Worm (Caenorhabditis elegans): ENCODE results near the gene ptp-1.
A peak's percentile ranks its signal among the peaks of the same experiment; 100 is the strongest.

ptp-1 gene

DNA sequence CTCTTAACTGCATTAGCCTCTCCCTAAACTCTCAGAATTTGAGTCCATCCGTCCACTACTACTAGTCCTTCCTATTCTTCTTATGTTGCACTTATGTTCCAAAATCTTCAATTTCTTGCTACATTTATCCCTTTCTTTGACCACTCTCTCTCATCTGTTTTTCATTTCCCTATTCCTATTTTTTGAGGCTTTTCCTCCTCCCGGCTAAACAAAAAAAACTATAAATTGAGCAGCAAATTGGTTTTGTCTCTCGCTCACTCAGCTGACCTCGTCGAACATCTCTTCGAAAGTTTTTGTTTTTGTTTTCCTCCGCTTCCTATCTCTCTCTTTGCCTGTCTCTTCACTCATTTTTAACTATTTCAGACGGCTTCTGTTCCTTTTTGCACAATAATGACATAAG lies at the start of gene ptp-1:
Gene ptp-1 (plus strand): TSS at position 358 of the 400 bp plus-strand sequence.
- TF ChIP-seq jun-1 (tag; optimal IDR thresholded peaks at IDR 0.05) = no peak
- peak; percentile 87 for TF ChIP-seq dsc-1 (tag; optimal IDR thresholded peaks at IDR 0.05)
- TF ChIP-seq C16A3.4 (tag; optimal IDR thresholded peaks at IDR 0.05) = no peak
- peak; percentile 62 for TF ChIP-seq fkh-4 (tag; optimal IDR thresholded peaks at IDR 0.05; ENCODE audit: borderline replicate concordance)
- no peak for TF ChIP-seq tlp-1 (tag; optimal IDR thresholded peaks at IDR 0.05)
- TF ChIP-seq lsy-2 (tag; optimal IDR thresholded peaks at IDR 0.05) = no peak
- no peak for TF ChIP-seq isw-1 (GFP tag; IDR thresholded peaks at IDR 0.05)
- no peak for TF ChIP-seq mef-2 (tag; optimal IDR thresholded peaks at IDR 0.05)
- no peak for TF ChIP-seq nhr-90 (tag; optimal IDR thresholded peaks at IDR 0.05; ENCODE audit: poor library complexity)
- TF ChIP-seq ets-5 (GFP tag; IDR thresholded peaks at IDR 0.05) = no peak
- no peak for TF ChIP-seq hlh-4 (tag; optimal IDR thresholded peaks at IDR 0.05)
- no peak for TF ChIP-seq tbx-2 (tag; optimal IDR thresholded peaks at IDR 0.05)
- no peak for TF ChIP-seq lin-35 (GFP tag; optimal IDR thresholded peaks at IDR 0.05)
- no peak for TF ChIP-seq C04F5.9 (tag; optimal IDR thresholded peaks at IDR 0.05)
- no peak for TF ChIP-seq vab-15 (tag; optimal IDR thresholded peaks at IDR 0.05)
- TF ChIP-seq nhr-71 (tag; optimal IDR thresholded peaks at IDR 0.05) = no peak
- TF ChIP-seq mep-1 (tag; optimal IDR thresholded peaks at IDR 0.05) = no peak
- TF ChIP-seq F16B12.6 (tag; optimal IDR thresholded peaks at IDR 0.05) = no peak
- TF ChIP-seq lin-14 (GFP tag; optimal IDR thresholded peaks at IDR 0.05) = peak; percentile 38

DNA sequence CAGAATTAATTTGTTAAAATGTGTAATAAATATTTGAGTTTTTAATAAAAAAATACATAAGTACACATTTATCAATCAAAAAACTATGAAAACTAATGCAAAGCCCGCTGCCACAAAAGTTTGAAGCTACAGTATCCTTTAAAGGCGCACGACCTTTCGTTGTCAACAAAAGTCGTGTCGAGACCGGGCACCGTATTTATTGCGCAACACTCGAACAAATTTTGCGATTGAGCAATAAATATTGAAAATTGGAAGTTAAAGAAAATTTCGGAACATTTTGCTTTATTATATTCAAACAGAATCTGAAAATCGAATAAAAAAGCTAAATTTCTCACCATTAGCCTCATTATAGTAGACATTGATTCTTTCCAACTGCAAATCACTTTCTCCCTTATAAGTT lies 49.4 kb upstream of the ptp-1 start:
- TF ChIP-seq C34B4.2 (tag; optimal IDR thresholded peaks at IDR 0.05) (no peak), unc-86 (tag; optimal IDR thresholded peaks at IDR 0.05) (no peak), aly-2 (tag; optimal IDR thresholded peaks at IDR 0.05) (no peak), lin-15B (tag; optimal IDR thresholded peaks at IDR 0.05) (no peak), nhr-12 (tag; optimal IDR thresholded peaks at IDR 0.05) (no peak), pqm-1 (tag; optimal IDR thresholded peaks at IDR 0.05) (no peak), skn-1 (tag; optimal IDR thresholded peaks at IDR 0.05) (no peak), efl-3 (GFP tag; optimal IDR thresholded peaks at IDR 0.05) (no peak), C04F5.9 (tag; optimal IDR thresholded peaks at IDR 0.05) (no peak), nhr-47 (tag; optimal IDR thresholded peaks at IDR 0.05) (no peak), ceh-88 (GFP tag; IDR thresholded peaks at IDR 0.05) (no peak), egl-27 (tag; optimal IDR thresholded peaks at IDR 0.05) (no peak), ets-5 (GFP tag; IDR thresholded peaks at IDR 0.05) (no peak), nhr-84 (tag; optimal IDR thresholded peaks at IDR 0.05) (no peak), nhr-19 (GFP tag; conservative IDR thresholded peaks at IDR 0.05) (no peak), ces-1 (GFP tag; optimal IDR thresholded peaks at IDR 0.05) (no peak), C16A3.4 (tag; optimal IDR thresholded peaks at IDR 0.05) (no peak)

DNA sequence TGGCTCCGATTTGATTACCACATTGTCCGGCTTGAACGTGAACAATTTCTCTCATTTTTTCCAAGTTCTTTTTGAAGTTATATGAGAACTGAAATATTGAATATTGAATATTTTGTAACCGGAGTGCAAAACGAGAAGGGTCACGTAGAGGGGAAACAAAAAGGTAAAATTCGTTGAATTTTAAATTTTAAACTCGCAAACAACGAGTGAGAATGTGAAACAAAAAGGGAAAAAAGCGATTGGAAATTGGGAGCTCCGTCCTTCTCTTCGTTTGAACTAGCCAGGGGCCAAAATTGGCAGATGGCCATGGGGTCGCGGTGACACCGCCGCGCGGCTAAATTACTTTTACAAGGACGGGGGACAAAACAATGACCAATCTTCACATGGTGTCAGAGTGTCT lies 49.0 kb upstream of the ptp-1 start, which contains the start of gene ben-1:
Gene ben-1 (minus strand): TSS at position 101 of the 400 bp plus-strand sequence.
- TF ChIP-seq tlp-1 (tag; optimal IDR thresholded peaks at IDR 0.05) (no peak), nhr-85 (tag) (peak; percentile 28)

DNA sequence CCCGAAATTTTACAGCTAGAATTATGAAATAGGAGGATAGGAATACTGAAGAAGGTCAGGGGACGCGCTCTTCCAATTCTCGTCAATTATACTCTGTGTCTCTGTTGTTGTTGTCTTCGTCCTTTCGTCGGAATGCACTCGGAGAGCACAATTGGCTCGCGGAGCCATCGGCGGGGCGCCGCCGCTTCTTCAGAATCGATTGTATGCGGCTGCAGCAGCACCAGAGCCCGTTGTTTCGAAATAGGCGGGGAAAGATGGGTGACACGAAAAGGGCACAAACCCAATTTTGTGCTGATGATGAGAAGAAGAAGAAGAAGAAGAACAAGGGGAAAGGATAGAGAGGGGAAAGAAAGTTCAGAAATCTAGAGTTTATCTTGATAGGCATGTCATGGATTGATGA lies 48.4 kb upstream of the ptp-1 start:
- TF ChIP-seq pag-3 (tag; optimal IDR thresholded peaks at IDR 0.05; ENCODE audit: borderline replicate concordance, insufficient read depth) (no peak), hlh-17 (GFP tag; optimal IDR thresholded peaks at IDR 0.05; ENCODE audit: borderline replicate concordance) (no peak), fkh-10 (GFP tag; optimal IDR thresholded peaks at IDR 0.05) (peak; percentile 1), ceh-82 (tag; optimal IDR thresholded peaks at IDR 0.05) (peak in 2 of 3 experiments; percentile 32 to 52), rnt-1 (tag; optimal IDR thresholded peaks at IDR 0.05) (no peak), nhr-71 (tag; optimal IDR thresholded peaks at IDR 0.05) (peak; percentile 21), lin-15B (tag; optimal IDR thresholded peaks at IDR 0.05) (no peak), nhr-47 (tag; optimal IDR thresholded peaks at IDR 0.05) (peak; percentile 11), egl-27 (tag; optimal IDR thresholded peaks at IDR 0.05) (no peak), nhr-90 (tag; optimal IDR thresholded peaks at IDR 0.05; ENCODE audit: poor library complexity) (no peak), xbp-1 (tag; optimal IDR thresholded peaks at IDR 0.05) (no peak), nhr-77 (tag; optimal IDR thresholded peaks at IDR 0.05) (no peak), ceh-90 (tag; optimal IDR thresholded peaks at IDR 0.05) (no peak), C04F5.9 (tag; optimal IDR thresholded peaks at IDR 0.05) (no peak), unc-62 (GFP tag; optimal IDR thresholded peaks at IDR 0.05) (no peak), ceh-63 (GFP tag; optimal IDR thresholded peaks at IDR 0.05) (no peak), C16A3.4 (tag; optimal IDR thresholded peaks at IDR 0.05) (no peak), lin-14 (GFP tag; optimal IDR thresholded peaks at IDR 0.05) (peak; percentile 87), F16B12.6 (tag; optimal IDR thresholded peaks at IDR 0.05) (peak; percentile 4), nhr-12 (tag; optimal IDR thresholded peaks at IDR 0.05) (no peak), efl-1 (optimal IDR thresholded peaks at IDR 0.05) (no peak), efl-1 (GFP tag; optimal IDR thresholded peaks at IDR 0.05 in 1 of 2) (peak in 1 of 2 experiments; percentile 75), lsy-2 (tag; optimal IDR thresholded peaks at IDR 0.05) (peak in 1 of 2 experiments; percentile 28), isw-1 (GFP tag; IDR thresholded peaks at IDR 0.05) (peak; percentile 14), unc-130 (tag; optimal IDR thresholded peaks at IDR 0.05) (no peak), C34B4.2 (tag; optimal IDR thresholded peaks at IDR 0.05) (no peak)

All from whole organism, L1 larva.